Worm (Caenorhabditis elegans) whole organism, young adult: ENCODE results near the gene gcy-33.

Source experiments
- B0019.2 ChIP-seq: fragments of 200-800 bp; sonication (Bioruptor generic); conservative IDR thresholded peaks from 2 replicates; pipeline ENCODE4 v1.3.6; 2022; ENCODE audit warnings: missing genetic modification reagents, missing genetic modification characterization, missing compliant biosample characterization
- B0261.1 ChIP-seq: sonication (generic microtip); optimal IDR thresholded peaks from 2 replicates; lab custom pipeline; 2016; ENCODE audit warnings: mild to moderate bottlenecking, missing genetic modification characterization, moderate library complexity, missing compliant biosample characterization
- C06A6.2 ChIP-seq: fragments of 200-800 bp; sonication (Bioruptor generic); conservative IDR thresholded peaks from 2 replicates; pipeline ENCODE4 v1.3.6; 2022; ENCODE audit warnings: missing genetic modification characterization, missing compliant biosample characterization
- D2030.7 ChIP-seq: fragments of 200-800 bp; sonication (Bioruptor generic); IDR thresholded peaks from 2 replicates; pipeline ENCODE4 v1.3.6; 2022; ENCODE audit warnings: missing genetic modification reagents, missing genetic modification characterization, missing compliant biosample characterization
- F37B4.10 ChIP-seq: fragments of 200-800 bp; sonication (Bioruptor generic); IDR thresholded peaks from 2 replicates; pipeline ENCODE4 v1.3.6; 2022; ENCODE audit warnings: missing genetic modification characterization, missing compliant biosample characterization
- F52B5.7 ChIP-seq: sonication (generic microtip); optimal IDR thresholded peaks from 2 replicates; lab custom pipeline; 2016; ENCODE audit warnings: mild to moderate bottlenecking, missing genetic modification characterization, missing compliant biosample characterization
- F55B11.4 ChIP-seq: sonication (generic microtip); optimal IDR thresholded peaks from 2 replicates; lab custom pipeline; 2016; ENCODE audit warnings: missing compliant biosample characterization, missing genetic modification characterization, borderline replicate concordance; ENCODE audit not compliant: insufficient read depth
- F57A8.1 ChIP-seq: fragments of 200-800 bp; sonication (Bioruptor generic); optimal IDR thresholded peaks from 2 replicates; lab custom pipeline; 2018; ENCODE audit warnings: mild to moderate bottlenecking, missing genetic modification characterization, moderate library complexity, missing compliant biosample characterization
- T07F8.4 ChIP-seq: sonication (generic microtip); optimal IDR thresholded peaks from 2 replicates; lab custom pipeline; 2016; ENCODE audit warnings: mild to moderate bottlenecking, missing genetic modification characterization, moderate library complexity, missing compliant biosample characterization
- T26A5.8 ChIP-seq: sonication (generic microtip); optimal IDR thresholded peaks from 2 replicates; lab custom pipeline; 2016; ENCODE audit warnings: missing genetic modification characterization, missing compliant biosample characterization
- Y53F4B.3 ChIP-seq: fragments of 200-800 bp; sonication (Bioruptor generic); IDR thresholded peaks from 2 replicates; pipeline ENCODE4 v1.3.6; 2022; ENCODE audit warnings: missing genetic modification reagents, missing genetic modification characterization, missing compliant biosample characterization
- Y79H2A.3 ChIP-seq: fragments of 200-800 bp; sonication (Bioruptor generic); conservative IDR thresholded peaks from 2 replicates; pipeline ENCODE4 v1.3.6; 2022; ENCODE audit warnings: missing genetic modification reagents, missing genetic modification characterization, missing compliant biosample characterization
- ZK185.1 ChIP-seq: sonication (generic microtip); optimal IDR thresholded peaks from 2 replicates; lab custom pipeline; 2016; ENCODE audit warnings: mild to moderate bottlenecking, missing genetic modification characterization, missing compliant biosample characterization; ENCODE audit not compliant: poor library complexity, severe bottlenecking
- akir-1 ChIP-seq: fragments of 200-800 bp; sonication (Bioruptor generic); optimal IDR thresholded peaks from 2 replicates; lab custom pipeline; 2018; ENCODE audit warnings: mild to moderate bottlenecking, missing genetic modification characterization, moderate library complexity, missing compliant biosample characterization
- aptf-3 ChIP-seq: fragments of 200-800 bp; sonication (Bioruptor generic); IDR thresholded peaks from 2 replicates; pipeline ENCODE4 v1.3.6; 2022; ENCODE audit warnings: missing genetic modification characterization, missing compliant biosample characterization
- bed-1 ChIP-seq: fragments of 200-800 bp; sonication (Bioruptor generic); IDR thresholded peaks from 2 replicates; pipeline ENCODE4 v1.3.6; 2022; ENCODE audit warnings: missing genetic modification reagents, missing genetic modification characterization, missing compliant biosample characterization
- ceh-40 ChIP-seq: fragments of 200-800 bp; sonication (Bioruptor generic); IDR thresholded peaks from 2 replicates; pipeline ENCODE4 v1.3.6; 2022; ENCODE audit warnings: missing genetic modification characterization, missing compliant biosample characterization
- ceh-58 ChIP-seq: fragments of 200-800 bp; sonication (Bioruptor generic); IDR thresholded peaks from 2 replicates; pipeline ENCODE4 v1.3.6; 2022; ENCODE audit warnings: missing genetic modification characterization, missing compliant biosample characterization
- die-1 ChIP-seq: sonication (generic microtip); optimal IDR thresholded peaks from 2 replicates; lab custom pipeline; 2016; ENCODE audit warnings: missing genotype, mild to moderate bottlenecking, missing genetic modification characterization, missing compliant biosample characterization
- dox-1 ChIP-seq: fragments of 200-800 bp; sonication (Bioruptor generic); IDR thresholded peaks from 2 replicates; pipeline ENCODE4 v1.3.6; 2022; ENCODE audit warnings: missing genetic modification reagents, missing genetic modification characterization, missing compliant biosample characterization
- egl-44 ChIP-seq: fragments of 200-800 bp; sonication (Bioruptor generic); IDR thresholded peaks from 2 replicates; pipeline ENCODE4 v1.3.6; 2022; ENCODE audit warnings: missing genetic modification reagents, missing genetic modification characterization, missing compliant biosample characterization
- egrh-3 ChIP-seq: fragments of 200-800 bp; sonication (Bioruptor generic); IDR thresholded peaks from 2 replicates; pipeline ENCODE4 v1.3.6; 2022; ENCODE audit warnings: missing genetic modification reagents, missing genetic modification characterization, missing compliant biosample characterization
- ets-4 ChIP-seq: fragments of 200-800 bp; sonication (Bioruptor generic); optimal IDR thresholded peaks from 2 replicates; lab custom pipeline; 2018; ENCODE audit warnings: mild to moderate bottlenecking, missing genetic modification characterization, missing compliant biosample characterization
- gei-17 ChIP-seq: fragments of 200-800 bp; sonication (Bioruptor generic); optimal IDR thresholded peaks from 2 replicates; lab custom pipeline; 2018; ENCODE audit warnings: mild to moderate bottlenecking, missing genetic modification characterization, missing compliant biosample characterization
- hmg-1.2 ChIP-seq: fragments of 200-800 bp; sonication (Bioruptor generic); IDR thresholded peaks from 2 replicates; pipeline ENCODE4 v1.3.6; 2022; ENCODE audit warnings: missing genetic modification reagents, missing genetic modification characterization, missing compliant biosample characterization
- lin-26 ChIP-seq: fragments of 200-800 bp; sonication (Bioruptor generic); IDR thresholded peaks from 2 replicates; pipeline ENCODE4 v1.3.6; 2022; ENCODE audit warnings: missing genetic modification reagents, missing genetic modification characterization, missing compliant biosample characterization
- lin-40 ChIP-seq: sonication (generic microtip); optimal IDR thresholded peaks from 2 replicates; lab custom pipeline; 2016; ENCODE audit warnings: missing genetic modification characterization, mild to moderate bottlenecking, missing compliant biosample characterization, missing genotype, missing genetic modification reagents
- lin-54 ChIP-seq: fragments of 200-800 bp; sonication (Bioruptor generic); optimal IDR thresholded peaks from 2 replicates; lab custom pipeline; 2018; ENCODE audit warnings: mild to moderate bottlenecking, missing genetic modification characterization, missing compliant biosample characterization
- lsl-1 ChIP-seq: fragments of 200-800 bp; sonication (Bioruptor generic); optimal IDR thresholded peaks from 2 replicates; lab custom pipeline; 2018; ENCODE audit warnings: mild to moderate bottlenecking, missing genetic modification characterization, moderate library complexity, missing compliant biosample characterization
- mel-28 ChIP-seq: sonication (generic microtip); optimal IDR thresholded peaks from 2 replicates; lab custom pipeline; 2016; ENCODE audit warnings: borderline replicate concordance, mild to moderate bottlenecking, missing genetic modification characterization, missing compliant biosample characterization
- nfya-1 ChIP-seq: sonication (generic microtip); optimal IDR thresholded peaks from 2 replicates; lab custom pipeline; 2017; ENCODE audit warnings: antibody characterized with exemption, missing compliant biosample characterization, missing genetic modification characterization, borderline replicate concordance; ENCODE audit not compliant: insufficient read depth
- nhr-27 ChIP-seq: fragments of 200-800 bp; sonication (Bioruptor generic); optimal IDR thresholded peaks from 2 replicates; lab custom pipeline; 2018; ENCODE audit warnings: mild to moderate bottlenecking, missing genetic modification characterization, moderate library complexity, missing compliant biosample characterization
- nhr-90 ChIP-seq: sonication (generic microtip); optimal IDR thresholded peaks from 2 replicates; lab custom pipeline; 2016; ENCODE audit warnings: missing genotype, mild to moderate bottlenecking, missing genetic modification characterization, missing compliant biosample characterization
- pha-4 ChIP-seq: fragments of 150-350 bp; sonication (generic microtip); optimal IDR thresholded peaks from 2 replicates; lab custom pipeline; 2014; ENCODE audit warnings: missing biosample characterization, missing genetic modification reagents, missing genetic modification characterization
- repo-1 ChIP-seq: sonication (generic microtip); optimal IDR thresholded peaks from 2 replicates; lab custom pipeline; 2017; ENCODE audit warnings: mild to moderate bottlenecking, missing genetic modification characterization, missing compliant biosample characterization
- rpc-1 ChIP-seq, 2 experiments: fragments of 150-350 bp in 1 of 2; sonication (generic microtip) in 1 of 2; optimal IDR thresholded peaks; 2 replicates each; lab custom pipeline; 2014 to 2018; ENCODE audit warnings: missing biosample characterization in 1 of 2, missing genetic modification characterization in 1 of 2, missing genetic modification reagents in 1 of 2, missing genotype in 1 of 2
- sdz-38 ChIP-seq: sonication (generic microtip); optimal IDR thresholded peaks from 2 replicates; lab custom pipeline; 2016; ENCODE audit warnings: missing genotype, missing genetic modification characterization, missing compliant biosample characterization
- snpc-1.1 ChIP-seq: sonication (generic microtip); optimal IDR thresholded peaks from 2 replicates; lab custom pipeline; 2017; ENCODE audit warnings: missing genetic modification characterization, mild to moderate bottlenecking, missing compliant biosample characterization, antibody characterized with exemption, moderate library complexity, missing genotype, missing genetic modification reagents; ENCODE audit not compliant: insufficient read depth
- snpc-1.3 ChIP-seq: sonication (generic microtip); optimal IDR thresholded peaks from 2 replicates; lab custom pipeline; 2017; ENCODE audit warnings: missing genetic modification characterization, mild to moderate bottlenecking, missing compliant biosample characterization, antibody characterized with exemption, moderate library complexity, missing genotype, missing genetic modification reagents; ENCODE audit not compliant: insufficient read depth
- sptf-2 ChIP-seq: fragments of 200-800 bp; sonication (Bioruptor generic); optimal IDR thresholded peaks from 2 replicates; lab custom pipeline; 2018; ENCODE audit warnings: mild to moderate bottlenecking, missing genetic modification characterization, missing compliant biosample characterization
- tbp1 ChIP-seq: fragments of 200-800 bp; sonication (Bioruptor generic); optimal IDR thresholded peaks from 2 replicates; lab custom pipeline; 2018; ENCODE audit warnings: mild to moderate bottlenecking, missing genetic modification characterization, missing compliant biosample characterization
- xnd-1 ChIP-seq: sonication (generic microtip); optimal IDR thresholded peaks from 2 replicates; lab custom pipeline; 2016; ENCODE audit warnings: missing genotype, missing genetic modification reagents, missing genetic modification characterization, missing compliant biosample characterization
- zfh-2 ChIP-seq: fragments of 200-800 bp; sonication (Bioruptor generic); conservative IDR thresholded peaks from 2 replicates; pipeline ENCODE4 v1.3.6; 2022; ENCODE audit warnings: missing genetic modification reagents, missing genetic modification characterization, missing compliant biosample characterization
- ztf-28 ChIP-seq: fragments of 200-800 bp; sonication (Bioruptor generic); IDR thresholded peaks from 2 replicates; pipeline ENCODE4 v1.3.6; 2022; ENCODE audit warnings: missing genetic modification reagents, missing genetic modification characterization, missing compliant biosample characterization
- ztf-6 ChIP-seq: fragments of 200-800 bp; sonication (Bioruptor generic); IDR thresholded peaks from 2 replicates; pipeline ENCODE4 v1.3.6; 2022; ENCODE audit warnings: missing genetic modification reagents, missing genetic modification characterization, missing compliant biosample characterization

gcy-33 gene

ce11 chrV:11979673-11980561, 21.7 kb downstream of the gcy-33 start, which contains the start of gene snr-4 (continued):
- TF ChIP-seq snpc-1.1: peak; percentile 98
- TF ChIP-seq pha-4 (tag; lab: Kevin White, UChicago): peak; percentile 49
- TF ChIP-seq lin-54 (GFP tag; lab: Kevin White, UChicago): peak; percentile 90
- peak; percentile 48; the same call in 1 of the 2 replicates for TF ChIP-seq ztf-6
- TF ChIP-seq hmg-1.2: peak; percentile 97
- TF ChIP-seq lin-26: peak; percentile 73
- TF ChIP-seq ceh-58 (GFP tag; lab: Robert Waterston, UW): no peak
- TF ChIP-seq sdz-38: no peak
- 0 out of 2 replicates have a peak, but pooled peaks have one; percentile 27 for TF ChIP-seq ceh-40 (GFP tag; lab: Robert Waterston, UW)
- peak; percentile 48 for TF ChIP-seq T07F8.4
- TF ChIP-seq mel-28 (tag; lab: Kevin White, UChicago): peak; percentile 25
- TF ChIP-seq akir-1 (GFP tag; lab: Kevin White, UChicago): no peak
- TF ChIP-seq ets-4 (GFP tag; lab: Kevin White, UChicago): peak; percentile 26
- TF ChIP-seq gei-17: peak; percentile 72
- peak; percentile 73 for TF ChIP-seq ZK185.1 (tag; lab: Kevin White, UChicago)
- TF ChIP-seq egrh-3 (GFP tag; lab: Robert Waterston, UW): peak; percentile 53; the same call in 1 of the 2 replicates
- peak; percentile 88 for TF ChIP-seq C06A6.2 (GFP tag; lab: Robert Waterston, UW)
- TF ChIP-seq tbp1 (GFP tag; lab: Kevin White, UChicago): peak; percentile 81
- TF ChIP-seq die-1 (tag; lab: Kevin White, UChicago): peak; percentile 60
- TF ChIP-seq nhr-90: peak; percentile 61
- no peak for TF ChIP-seq bed-1 (GFP tag; lab: Robert Waterston, UW)
- peak; percentile 93 for TF ChIP-seq lin-40
- peak; percentile 79 for TF ChIP-seq Y79H2A.3
- TF ChIP-seq dox-1 (GFP tag; lab: Robert Waterston, UW): peak; percentile 98
- no peak for TF ChIP-seq nhr-27 (tag; lab: Kevin White, UChicago)
- TF ChIP-seq Y53F4B.3 (GFP tag; lab: Robert Waterston, UW): peak; percentile 76
- no peak for TF ChIP-seq T26A5.8 (tag; lab: Kevin White, UChicago)
- peak; percentile 93 for TF ChIP-seq repo-1 (tag; lab: Kevin White, UChicago)
- TF ChIP-seq B0019.2 (GFP tag; lab: Robert Waterston, UW): peak; percentile 56; the same call in 1 of the 2 replicates
- TF ChIP-seq F52B5.7 (tag; lab: Kevin White, UChicago): peak; percentile 78
- TF ChIP-seq D2030.7 (GFP tag; lab: Robert Waterston, UW): peak; percentile 99
- no peak for TF ChIP-seq sptf-2
- TF ChIP-seq F37B4.10 (GFP tag; lab: Robert Waterston, UW): 0 out of 2 replicates have a peak, but pooled peaks have one; percentile 58
- peak; percentile 95 for TF ChIP-seq ztf-28
- TF ChIP-seq F55B11.4 (tag; lab: Kevin White, UChicago): no peak
- peak; percentile 61 for TF ChIP-seq xnd-1 (tag; lab: Kevin White, UChicago)
- no peak for TF ChIP-seq rpc-1 (optimal IDR thresholded peaks at IDR 0.05; lab: Kevin White, UChicago)
- TF ChIP-seq rpc-1 (tag; optimal IDR thresholded peaks at IDR 0.05; lab: Kevin White, UChicago): peak; percentile 11
- TF ChIP-seq lsl-1 (GFP tag; lab: Kevin White, UChicago): peak; percentile 81
- TF ChIP-seq F57A8.1 (GFP tag; lab: Kevin White, UChicago): no peak
- peak; percentile 74; the same call in 1 of the 2 replicates for TF ChIP-seq egl-44
- no peak for TF ChIP-seq nfya-1 (tag; lab: Kevin White, UChicago)
- 0 out of 2 replicates have a peak, but pooled peaks have one; percentile 6 for TF ChIP-seq aptf-3
- TF ChIP-seq zfh-2 (GFP tag; lab: Robert Waterston, UW): peak; percentile 91
- TF ChIP-seq B0261.1 (tag; lab: Kevin White, UChicago): peak; percentile 41
- peak; percentile 94 for TF ChIP-seq snpc-1.3 (tag; lab: Kevin White, UChicago)
